Worm (Caenorhabditis elegans) whole organism, early embryonic: ENCODE measurements around the gene C08E8.3.

Source experiments
- aly-1 ChIP-seq: sonication (generic microtip); optimal IDR thresholded peaks from 2 replicates; lab custom pipeline; 2016; ENCODE audit warnings: missing genetic modification characterization, missing compliant biosample characterization
- ama-1 ChIP-seq: fragments of 150-350 bp; optimal IDR thresholded peaks from 2 replicates; lab custom pipeline; 2014
- ets-7 ChIP-seq: sonication (generic microtip); optimal IDR thresholded peaks from 2 replicates; lab custom pipeline; 2016; ENCODE audit warnings: missing genotype, missing genetic modification characterization, missing compliant biosample characterization
- flt-1 ChIP-seq: fragments of 200-800 bp; sonication (Bioruptor generic); IDR thresholded peaks from 2 replicates; pipeline ENCODE4 v1.3.6; 2022; ENCODE audit warnings: missing genetic modification characterization, missing compliant biosample characterization
- hmg-4 ChIP-seq: fragments of 200-800 bp; sonication (Bioruptor generic); optimal IDR thresholded peaks from 2 replicates; lab custom pipeline; 2018; ENCODE audit warnings: mild to moderate bottlenecking, missing genetic modification characterization, missing compliant biosample characterization
- hnd-1 ChIP-seq: sonication (generic microtip); optimal IDR thresholded peaks from 2 replicates; lab custom pipeline; 2016; ENCODE audit warnings: missing genetic modification characterization, missing compliant biosample characterization
- pes-1 ChIP-seq: fragments of 200-800 bp; sonication (Bioruptor generic); IDR thresholded peaks from 2 replicates; pipeline ENCODE4 v1.3.6; 2022; ENCODE audit warnings: missing genetic modification reagents, missing genetic modification characterization, missing compliant biosample characterization
- scrt-1 ChIP-seq: fragments of 200-800 bp; sonication (Bioruptor generic); IDR thresholded peaks from 2 replicates; pipeline ENCODE4 v1.3.6; 2022; ENCODE audit warnings: missing genetic modification characterization, missing compliant biosample characterization
- tbx-11 ChIP-seq: fragments of 200-800 bp; sonication (Bioruptor generic); IDR thresholded peaks from 2 replicates; pipeline ENCODE4 v1.3.6; 2022; ENCODE audit warnings: missing genetic modification characterization, missing compliant biosample characterization
- tra-4 ChIP-seq: sonication (generic microtip); optimal IDR thresholded peaks from 2 replicates; lab custom pipeline; 2017; ENCODE audit warnings: missing genetic modification characterization, missing compliant biosample characterization

DNA sequence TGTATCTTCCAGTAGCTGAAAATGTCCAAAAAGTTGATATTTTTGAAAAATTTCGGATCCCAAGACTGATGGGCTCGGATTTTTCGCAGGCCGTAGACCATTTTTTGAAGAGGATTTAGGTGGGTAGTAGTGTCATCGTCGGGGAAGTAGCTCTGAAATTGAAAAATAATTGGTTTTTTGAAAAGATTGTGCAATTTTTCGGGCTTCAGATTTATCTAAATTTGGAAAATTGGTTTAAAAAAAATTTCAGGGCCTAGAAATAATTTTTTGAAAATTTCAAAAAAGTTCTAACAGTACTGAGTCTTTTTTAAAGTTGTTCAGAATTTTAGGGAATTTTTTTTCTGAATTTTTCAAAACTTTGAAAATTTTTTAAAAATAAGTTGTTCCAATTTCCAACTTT is 32.7 kb downstream of the C08E8.3 start, which contains the start of gene nhr-288:
- TF ChIP-seq ama-1, result no peak
- TF ChIP-seq pes-1, result no peak
- TF ChIP-seq ets-7, result no peak
- no peak for TF ChIP-seq tbx-11
- no peak for TF ChIP-seq flt-1
- no peak for TF ChIP-seq hnd-1 (tag; lab: Kevin White, UChicago)
- no peak for TF ChIP-seq hmg-4 (GFP tag; lab: Kevin White, UChicago)
- TF ChIP-seq tra-4, result no peak
- TF ChIP-seq scrt-1, result no peak
- no peak for TF ChIP-seq aly-1 (tag; lab: Kevin White, UChicago)
